Fruit fly (Drosophila melanogaster) whole organism, embryonic: ENCODE results near the gene Ant2.

ENCODE experiments used
- Antp ChIP-seq: fragments of 200-800 bp; sonication (Bioruptor generic); optimal IDR thresholded peaks from 3 replicates; lab custom pipeline; 2016; ENCODE audit warnings: missing biosample characterization, missing genetic modification characterization
- Awh ChIP-seq: fragments of 200-800 bp; sonication (Bioruptor generic); IDR thresholded peaks from 2 replicates; pipeline ENCODE4, ENCODE4 v1.3.6; 2022; ENCODE audit warnings: missing biosample characterization, missing genetic modification characterization
- Bdp1 ChIP-seq: fragments of 200-800 bp; sonication (Bioruptor generic); optimal IDR thresholded peaks from 3 replicates; lab custom pipeline; 2016; ENCODE audit warnings: missing biosample characterization, missing genetic modification characterization
- CG11504 ChIP-seq: fragments of 200-800 bp; sonication (Bioruptor generic); optimal IDR thresholded peaks from 3 replicates; lab custom pipeline; 2019; ENCODE audit warnings: missing biosample characterization, mild to moderate bottlenecking, missing genetic modification characterization, moderate library complexity
- CG12219 ChIP-seq: fragments of 200-800 bp; sonication (Bioruptor generic); optimal IDR thresholded peaks from 3 replicates; lab custom pipeline; 2018; ENCODE audit warnings: missing biosample characterization, mild to moderate bottlenecking, missing genetic modification characterization
- CG12659 ChIP-seq: fragments of 200-800 bp; sonication (Bioruptor generic); optimal IDR thresholded peaks from 3 replicates; lab custom pipeline; 2017; ENCODE audit warnings: mild to moderate bottlenecking, missing biosample characterization, missing genetic modification reagents, missing genetic modification characterization
- CG13296 ChIP-seq: fragments of 200-800 bp; sonication (Bioruptor generic); optimal IDR thresholded peaks from 3 replicates; lab custom pipeline; 2018; ENCODE audit warnings: missing biosample characterization, mild to moderate bottlenecking, missing genetic modification characterization
- CG1603 ChIP-seq: fragments of 200-800 bp; sonication (Bioruptor generic); optimal IDR thresholded peaks from 2 replicates; lab custom pipeline; 2019; ENCODE audit warnings: missing biosample characterization, mild to moderate bottlenecking, missing genetic modification characterization, moderate library complexity
- CG17328 ChIP-seq: fragments of 200-800 bp; sonication (Bioruptor generic); IDR thresholded peaks from 2 replicates; pipeline ENCODE4 v1.3.6; 2022; ENCODE audit warnings: missing biosample characterization, missing genetic modification characterization
- CG3281 ChIP-seq: fragments of 200-800 bp; sonication (Bioruptor generic); optimal IDR thresholded peaks from 3 replicates; lab custom pipeline; 2017; ENCODE audit warnings: missing biosample characterization, mild to moderate bottlenecking, missing genetic modification characterization
- CG3407 ChIP-seq: fragments of 200-800 bp; sonication (Bioruptor generic); optimal IDR thresholded peaks from 2 replicates; lab custom pipeline; 2018; ENCODE audit warnings: missing biosample characterization, mild to moderate bottlenecking, missing genetic modification characterization
- CG4730 ChIP-seq: fragments of 200-800 bp; sonication (Bioruptor generic); IDR thresholded peaks from 2 replicates; pipeline ENCODE4 v1.3.6; 2022; ENCODE audit warnings: missing biosample characterization, missing genetic modification characterization
- CG7839 ChIP-seq: fragments of 200-800 bp; sonication (Bioruptor generic); optimal IDR thresholded peaks from 3 replicates; lab custom pipeline; 2018; ENCODE audit warnings: missing biosample characterization, mild to moderate bottlenecking, missing genetic modification characterization, moderate library complexity
- CG8388 ChIP-seq: fragments of 200-800 bp; sonication (Bioruptor generic); optimal IDR thresholded peaks from 2 replicates; lab custom pipeline; 2019; ENCODE audit warnings: missing biosample characterization, mild to moderate bottlenecking, missing genetic modification characterization, moderate library complexity
- CG9727 ChIP-seq: fragments of 200-800 bp; sonication (Bioruptor generic); optimal IDR thresholded peaks from 3 replicates; lab custom pipeline; 2017; ENCODE audit warnings: missing biosample characterization, mild to moderate bottlenecking, missing genetic modification characterization
- CG9817 ChIP-seq: fragments of 200-800 bp; sonication (Bioruptor generic); optimal IDR thresholded peaks from 2 replicates; lab custom pipeline; 2018; ENCODE audit warnings: missing biosample characterization, mild to moderate bottlenecking, missing genetic modification characterization, moderate library complexity
- CG9932 ChIP-seq: fragments of 200-800 bp; sonication (Bioruptor generic); IDR thresholded peaks from 2 replicates; pipeline ENCODE4 v1.3.6; 2022; ENCODE audit warnings: missing biosample characterization, missing genetic modification characterization
- Chrac-16 ChIP-seq: fragments of 200-800 bp; sonication (Bioruptor generic); optimal IDR thresholded peaks from 3 replicates; lab custom pipeline; 2016; ENCODE audit warnings: missing biosample characterization, missing genetic modification characterization
- Doc3 ChIP-seq: fragments of 200-800 bp; sonication (Bioruptor generic); IDR thresholded peaks from 3 replicates; pipeline ENCODE4 v1.3.6; 2022; ENCODE audit warnings: missing biosample characterization, missing genetic modification characterization; ENCODE audit not compliant: partially characterized antibody
- Fer3 ChIP-seq: fragments of 200-800 bp; sonication (Bioruptor generic); optimal IDR thresholded peaks from 2 replicates; lab custom pipeline; 2018; ENCODE audit warnings: missing biosample characterization, mild to moderate bottlenecking, missing genetic modification characterization, moderate library complexity
- Med ChIP-seq: fragments of 200-800 bp; sonication (Bioruptor generic); peaks from one replicate; lab custom pipeline; 2016; ENCODE audit warnings: missing biosample characterization, missing genetic modification characterization, mild to moderate bottlenecking, inconsistent platforms, moderate library complexity
- Mrtf ChIP-seq: fragments of 200-800 bp; sonication (Bioruptor generic); IDR thresholded peaks from 3 replicates; pipeline ENCODE4 v1.3.6; 2022; ENCODE audit warnings: missing biosample characterization, missing genetic modification characterization
- Pdp1 ChIP-seq, 2 experiments: fragments of 200-800 bp; sonication (Bioruptor generic); optimal IDR thresholded peaks; 3 replicates each; lab custom pipeline; 2016; ENCODE audit warnings: missing biosample characterization in 2 of 2, missing genetic modification characterization in 2 of 2, mild to moderate bottlenecking in 1 of 2, moderate library complexity in 1 of 2
- Six4 ChIP-seq: fragments of 200-800 bp; sonication (Bioruptor generic); optimal IDR thresholded peaks from 2 replicates; lab custom pipeline; 2016; ENCODE audit warnings: missing biosample characterization, missing genetic modification characterization
- TFAM ChIP-seq: fragments of 200-800 bp; sonication (Bioruptor generic); optimal IDR thresholded peaks from 2 replicates; lab custom pipeline; 2017; ENCODE audit warnings: missing biosample characterization, missing genetic modification characterization, inconsistent platforms
- chinmo ChIP-seq: fragments of 200-800 bp; sonication (Bioruptor generic); IDR thresholded peaks from 4 replicates; pipeline ENCODE4 v1.3.6; 2022; ENCODE audit warnings: missing biosample characterization, missing genetic modification characterization; ENCODE audit not compliant: partially characterized antibody
- crc ChIP-seq: fragments of 200-800 bp; sonication (Bioruptor generic); optimal IDR thresholded peaks from 2 replicates; lab custom pipeline; 2016; ENCODE audit warnings: missing biosample characterization, missing genetic modification characterization
- danr ChIP-seq: fragments of 200-800 bp; sonication (Bioruptor generic); IDR thresholded peaks from 2 replicates; pipeline ENCODE4 v1.3.6; 2022; ENCODE audit warnings: missing biosample characterization, missing genetic modification characterization
- exex ChIP-seq: fragments of 200-800 bp; sonication (Bioruptor generic); optimal IDR thresholded peaks from 4 replicates; lab custom pipeline; 2018; ENCODE audit warnings: missing biosample characterization, mild to moderate bottlenecking, missing genetic modification characterization, moderate library complexity
- fd96Cb ChIP-seq: fragments of 200-800 bp; sonication (Bioruptor generic); optimal IDR thresholded peaks from 2 replicates; lab custom pipeline; 2018; ENCODE audit warnings: missing biosample characterization, mild to moderate bottlenecking, missing genetic modification characterization, moderate library complexity
- kah ChIP-seq: fragments of 200-800 bp; sonication (Bioruptor generic); optimal IDR thresholded peaks from 2 replicates; lab custom pipeline; 2018; ENCODE audit warnings: missing biosample characterization, mild to moderate bottlenecking, missing genetic modification characterization
- mam ChIP-seq: fragments of 200-800 bp; sonication (Bioruptor generic); optimal IDR thresholded peaks from 3 replicates; lab custom pipeline; 2016; ENCODE audit warnings: missing biosample characterization, missing genetic modification characterization
- mirr ChIP-seq: fragments of 200-800 bp; sonication (Bioruptor generic); optimal IDR thresholded peaks from 3 replicates; lab custom pipeline; 2018; ENCODE audit warnings: missing biosample characterization, mild to moderate bottlenecking, missing genetic modification characterization
- pho ChIP-seq: fragments of 200-800 bp; sonication (Bioruptor generic); optimal IDR thresholded peaks from 2 replicates; lab custom pipeline; 2016; ENCODE audit warnings: missing biosample characterization, missing genetic modification characterization
- phol ChIP-seq: fragments of 200-800 bp; sonication (Bioruptor generic); optimal IDR thresholded peaks from 3 replicates; lab custom pipeline; 2018; ENCODE audit warnings: missing biosample characterization, mild to moderate bottlenecking, missing genetic modification characterization, moderate library complexity
- ro ChIP-seq: fragments of 200-800 bp; sonication (Bioruptor generic); IDR thresholded peaks from 2 replicates; pipeline ENCODE4 v1.3.6; 2022; ENCODE audit warnings: missing biosample characterization, missing genetic modification characterization
- sd ChIP-seq: fragments of 200-800 bp; sonication (Bioruptor generic); optimal IDR thresholded peaks from 3 replicates; lab custom pipeline; 2018; ENCODE audit warnings: missing biosample characterization, mild to moderate bottlenecking, missing genetic modification characterization, moderate library complexity
- sens ChIP-seq: fragments of 200-800 bp; sonication (Bioruptor generic); peaks from one replicate; lab custom pipeline; 2016; ENCODE audit warnings: missing biosample characterization, missing genetic modification characterization
- sug ChIP-seq: fragments of 200-800 bp; optimal IDR thresholded peaks from 2 replicates; lab custom pipeline; 2019; ENCODE audit warnings: missing biosample characterization, mild to moderate bottlenecking, missing genetic modification characterization, moderate library complexity
- tgo ChIP-seq: fragments of 200-800 bp; sonication (Bioruptor generic); IDR thresholded peaks from 3 replicates; pipeline ENCODE4 v1.3.6; 2022; ENCODE audit warnings: missing biosample characterization, missing genetic modification characterization
- trh ChIP-seq: fragments of 200-800 bp; sonication (Bioruptor generic); optimal IDR thresholded peaks from 2 replicates; lab custom pipeline; 2016; ENCODE audit warnings: missing biosample characterization, missing genetic modification characterization
- z ChIP-seq: fragments of 200-800 bp; sonication (Bioruptor generic); IDR thresholded peaks from 3 replicates; pipeline ENCODE4 v1.3.6; 2022; ENCODE audit warnings: missing biosample characterization, missing genetic modification characterization
- zen2 ChIP-seq: fragments of 200-800 bp; sonication (Bioruptor generic); IDR thresholded peaks from 3 replicates; pipeline ENCODE4 v1.3.6; 2022; ENCODE audit warnings: missing biosample characterization, missing genetic modification characterization; ENCODE audit not compliant: partially characterized antibody

Ant2 gene

DNA sequence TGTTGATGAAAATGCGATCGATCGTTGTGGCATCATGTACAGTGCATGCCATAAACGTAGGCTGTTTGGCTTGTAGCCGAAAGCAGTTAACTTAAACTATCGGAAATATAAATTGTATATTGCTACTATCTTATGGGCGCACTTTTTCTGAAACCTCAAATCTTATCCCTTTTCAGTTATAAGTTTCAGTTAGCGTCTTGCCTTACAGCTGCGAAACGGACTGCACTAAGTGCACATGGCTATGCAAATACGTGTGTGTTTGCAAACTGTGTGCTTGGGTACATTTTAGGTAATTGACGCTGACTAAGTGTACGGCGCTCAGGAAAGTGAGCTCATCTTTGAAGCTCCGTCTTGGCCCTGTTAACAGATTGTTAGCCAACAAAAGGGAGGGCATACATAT, 11.0 kb downstream of the Ant2 start (continued):
- TF ChIP-seq tgo (GFP tag; lab: Robert Waterston, UW), result peak; percentile 38; the same call in 2 of the 3 replicates
- peak; percentile 36 for TF ChIP-seq fd96Cb (tag; lab: Kevin White, UChicago)
- TF ChIP-seq CG9817 (tag; lab: Kevin White, UChicago), result peak; percentile 33
- no peak for TF ChIP-seq zen2 (GFP tag; lab: Robert Waterston, UW)
- peak; percentile 67 for TF ChIP-seq CG1603 (tag; lab: Kevin White, UChicago)
- peak; percentile 56 for TF ChIP-seq CG17328
- peak; percentile 11 for TF ChIP-seq Bdp1
- peak; percentile 61 for TF ChIP-seq CG13296 (GFP tag; lab: Kevin White, UChicago)
- TF ChIP-seq crc (GFP tag; lab: Kevin White, UChicago), result peak; percentile 0
- peak; percentile 12 for TF ChIP-seq Six4
- peak; percentile 13 for TF ChIP-seq mam (GFP tag; lab: Kevin White, UChicago)
- peak; percentile 27 for TF ChIP-seq CG8388 (GFP tag; lab: Kevin White, UChicago)
- TF ChIP-seq Awh (GFP tag; lab: Robert Waterston, UW), result peak; percentile 56; the same call in 1 of the 2 replicates
- TF ChIP-seq CG7839 (tag; lab: Kevin White, UChicago), result peak; percentile 60
- peak; percentile 23; the same call in 1 of the 2 replicates for TF ChIP-seq CG9932 (GFP tag; lab: Robert Waterston, UW)
- TF ChIP-seq Mrtf, result 0 out of 3 replicates have a peak, but pooled peaks have one; percentile 57
- no peak for TF ChIP-seq pho (GFP tag; lab: Kevin White, UChicago)
- peak; percentile 48 for TF ChIP-seq CG12219 (GFP tag; lab: Kevin White, UChicago)
- TF ChIP-seq CG4730 (GFP tag; lab: Robert Waterston, UW), result peak; percentile 32; the same call in 1 of the 2 replicates
- TF ChIP-seq phol (tag; lab: Kevin White, UChicago), result peak; percentile 37
- 0 out of 2 replicates have a peak, but pooled peaks have one; percentile 22 for TF ChIP-seq ro (GFP tag; lab: Robert Waterston, UW)
- peak; percentile 76 for TF ChIP-seq CG11504 (tag; lab: Kevin White, UChicago)
- TF ChIP-seq danr, result 0 out of 2 replicates have a peak, but pooled peaks have one; percentile 29
- TF ChIP-seq CG3407, result peak; percentile 10
- no peak for TF ChIP-seq Chrac-16 (GFP tag; lab: Kevin White, UChicago)
- TF ChIP-seq Fer3, result peak; percentile 37
- peak; percentile 41 for TF ChIP-seq Antp (GFP tag; lab: Kevin White, UChicago)
- peak; percentile 29 for TF ChIP-seq CG12659 (GFP tag; lab: Kevin White, UChicago)

DNA sequence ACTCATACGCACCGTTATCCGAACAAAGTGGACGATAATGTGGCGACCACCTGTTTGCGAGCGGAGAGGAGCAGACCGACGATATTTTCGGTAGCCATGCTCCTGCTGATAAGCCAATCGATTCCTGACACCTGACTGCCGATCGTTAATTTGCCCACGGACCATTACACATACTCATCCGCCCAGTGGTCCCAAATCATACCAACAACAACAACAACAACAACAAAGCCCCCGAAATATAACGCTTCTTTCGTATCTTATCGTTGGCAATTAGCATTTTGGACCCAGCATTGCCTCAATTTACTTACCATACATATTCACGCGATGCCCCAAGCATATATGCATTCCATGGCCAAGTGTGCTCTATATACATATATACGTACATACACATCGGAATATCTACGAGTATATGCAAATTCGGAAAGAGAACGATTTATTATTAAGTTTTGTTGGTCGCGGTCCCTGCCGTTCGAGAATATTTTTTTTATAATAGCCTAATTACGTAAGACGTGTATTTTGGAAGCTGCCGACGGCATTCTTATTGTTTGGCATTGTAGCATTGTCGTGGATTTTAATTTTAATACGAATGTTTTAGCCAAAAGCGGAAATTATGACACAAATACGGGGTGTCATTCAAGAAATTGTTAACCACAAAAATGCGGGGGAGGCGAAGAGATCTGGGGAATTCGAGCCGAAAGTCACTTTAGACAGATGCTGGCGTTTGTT, 11.6 kb downstream of the Ant2 start:
- TF ChIP-seq kah (GFP tag; lab: Kevin White, UChicago) (peak; percentile 11), sug (peak; percentile 38), Pdp1 (GFP tag; optimal IDR thresholded peaks at IDR 0.05; lab: Kevin White, UChicago) (peak in 1 of 2 experiments; percentile 57), trh (GFP tag; lab: Kevin White, UChicago) (no peak), Doc3 (GFP tag; lab: Robert Waterston, UW) (no peak), TFAM (no peak), mirr (GFP tag; lab: Kevin White, UChicago) (peak; percentile 22), sens (peak; percentile 60), exex (tag; lab: Kevin White, UChicago) (peak; percentile 87), CG9727 (GFP tag; lab: Kevin White, UChicago) (no peak), Med (GFP tag; lab: Kevin White, UChicago) (peak; percentile 48), z (GFP tag; lab: Robert Waterston, UW) (no peak), CG3281 (GFP tag; lab: Kevin White, UChicago) (no peak), sd (peak; percentile 53), chinmo (GFP tag; lab: Robert Waterston, UW) (0 out of 4 replicates have a peak, but pooled peaks have one; percentile 44)
